Worm (Caenorhabditis elegans) whole organism, mixed stage, embryonic: ENCODE data around the gene T26E4.4.

ENCODE experiments used
- bed-3 ChIP-seq: fragments of 200-800 bp; sonication (Bioruptor generic); optimal IDR thresholded peaks from 3 replicates; lab custom pipeline; 2018; ENCODE audit warnings: mild to moderate bottlenecking, missing genetic modification characterization, moderate library complexity, missing compliant biosample characterization
- blmp-1 ChIP-seq: fragments of 150-350 bp; optimal IDR thresholded peaks from 2 replicates; lab custom pipeline; 2014; ENCODE audit warnings: missing biosample characterization, missing genetic modification characterization
- ceh-39 ChIP-seq: fragments of 150-350 bp; optimal IDR thresholded peaks from 2 replicates; lab custom pipeline; 2014; ENCODE audit warnings: missing biosample characterization, missing genetic modification characterization
- ceh-43 ChIP-seq: fragments of 200-800 bp; sonication (Bioruptor generic); optimal IDR thresholded peaks from 2 replicates; lab custom pipeline; 2018; ENCODE audit warnings: mild to moderate bottlenecking, missing genetic modification characterization, moderate library complexity, missing compliant biosample characterization
- ceh-83 ChIP-seq: fragments of 200-800 bp; sonication (Bioruptor generic); optimal IDR thresholded peaks from 2 replicates; lab custom pipeline; 2018; ENCODE audit warnings: mild to moderate bottlenecking, missing genetic modification characterization, missing compliant biosample characterization
- ces-1 ChIP-seq: fragments of 150-350 bp; optimal IDR thresholded peaks from 2 replicates; lab custom pipeline; 2014; ENCODE audit warnings: missing biosample characterization, missing genetic modification reagents, missing genetic modification characterization
- elt-3 ChIP-seq: fragments of 150-350 bp; optimal IDR thresholded peaks from 2 replicates; lab custom pipeline; 2014; ENCODE audit warnings: missing biosample characterization, missing genetic modification characterization
- flh-1 ChIP-seq: fragments of 200-800 bp; sonication (Bioruptor generic); optimal IDR thresholded peaks from 2 replicates; lab custom pipeline; 2018; ENCODE audit warnings: mild to moderate bottlenecking, missing genetic modification characterization, moderate library complexity, missing compliant biosample characterization
- hlh-1 ChIP-seq: fragments of 150-350 bp; optimal IDR thresholded peaks from 2 replicates; lab custom pipeline; 2014; ENCODE audit warnings: missing biosample characterization, missing genetic modification reagents, missing genetic modification characterization
- lin-32 ChIP-seq: fragments of 200-800 bp; sonication (Bioruptor generic); optimal IDR thresholded peaks from 2 replicates; lab custom pipeline; 2018; ENCODE audit warnings: mild to moderate bottlenecking, missing genetic modification characterization, missing compliant biosample characterization
- mab-5 ChIP-seq: fragments of 150-350 bp; optimal IDR thresholded peaks from 2 replicates; lab custom pipeline; 2014; ENCODE audit warnings: missing biosample characterization, missing genetic modification characterization
- mep-1 ChIP-seq: fragments of 150-350 bp; optimal IDR thresholded peaks from 2 replicates; lab custom pipeline; 2017; ENCODE audit warnings: missing biosample characterization, missing genetic modification reagents, missing genetic modification characterization, inconsistent platforms
- mls-2 ChIP-seq: sonication (generic microtip); optimal IDR thresholded peaks from 2 replicates; lab custom pipeline; 2016; ENCODE audit warnings: mild to moderate bottlenecking, missing genetic modification characterization, moderate library complexity, missing compliant biosample characterization
- nhr-12 ChIP-seq: fragments of 150-350 bp; optimal IDR thresholded peaks from 2 replicates; lab custom pipeline; 2014; ENCODE audit warnings: missing biosample characterization, missing genetic modification characterization
- pha-4 ChIP-seq: fragments of 150-350 bp; optimal IDR thresholded peaks from 2 replicates; lab custom pipeline; 2018; ENCODE audit warnings: missing biosample characterization, missing genetic modification reagents, missing genetic modification characterization
- sem-2 ChIP-seq: fragments of 200-800 bp; sonication (Bioruptor generic); optimal IDR thresholded peaks from 2 replicates; lab custom pipeline; 2018; ENCODE audit warnings: mild to moderate bottlenecking, missing genetic modification characterization, missing compliant biosample characterization
- snpc-4 ChIP-seq: fragments of 150-350 bp; optimal IDR thresholded peaks from 2 replicates; lab custom pipeline; 2014; ENCODE audit warnings: missing biosample characterization, missing genetic modification characterization
- tbx-8 ChIP-seq: fragments of 200-800 bp; sonication (Bioruptor generic); optimal IDR thresholded peaks from 2 replicates; lab custom pipeline; 2018; ENCODE audit warnings: mild to moderate bottlenecking, missing genetic modification characterization, moderate library complexity, missing compliant biosample characterization
- unc-39 ChIP-seq: fragments of 150-350 bp; optimal IDR thresholded peaks from 2 replicates; lab custom pipeline; 2014; ENCODE audit warnings: missing biosample characterization, missing genetic modification characterization
- ztf-11 ChIP-seq: fragments of 150-350 bp; optimal IDR thresholded peaks from 2 replicates; lab custom pipeline; 2014; ENCODE audit warnings: missing biosample characterization, missing genetic modification characterization

The T26E4.4 gene

DNA sequence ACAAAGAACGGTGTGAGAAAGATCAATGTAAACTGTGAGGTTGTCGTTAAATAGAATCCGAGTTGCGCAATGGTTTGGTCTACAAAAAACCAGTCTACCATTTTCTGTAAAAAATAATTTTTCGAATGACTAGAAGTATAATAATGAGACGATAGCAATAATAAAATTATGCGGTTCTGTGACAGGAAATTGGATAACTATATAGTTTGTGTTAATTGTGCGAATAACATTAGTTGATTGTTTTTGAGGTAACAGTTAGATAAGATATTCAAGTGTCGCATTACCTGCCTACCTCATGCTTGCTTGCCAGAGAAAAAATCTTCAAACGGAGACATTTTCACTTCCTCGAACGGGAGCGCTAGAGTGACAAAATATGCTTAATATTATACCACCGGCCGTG, 50.5 kb downstream of the T26E4.4 start, which contains the start of gene str-18:
Gene str-18 (minus strand): TSS at position 101 of the 400 bp plus-strand sequence.
- TF ChIP-seq flh-1 (no peak), mab-5 (tag; lab: Kevin White, UChicago) (no peak), mls-2 (tag; lab: Kevin White, UChicago) (no peak), ceh-39 (tag; lab: Kevin White, UChicago) (no peak), ztf-11 (tag; lab: Kevin White, UChicago) (no peak), ceh-83 (GFP tag; lab: Kevin White, UChicago) (no peak), sem-2 (GFP tag; lab: Kevin White, UChicago) (no peak), hlh-1 (tag; lab: Kevin White, UChicago) (no peak), unc-39 (tag; lab: Kevin White, UChicago) (no peak), lin-32 (GFP tag; lab: Kevin White, UChicago) (no peak), elt-3 (tag; lab: Kevin White, UChicago) (no peak), tbx-8 (GFP tag; lab: Kevin White, UChicago) (no peak), snpc-4 (no peak), bed-3 (no peak), pha-4 (no peak), ces-1 (no peak), mep-1 (tag; lab: Kevin White, UChicago) (no peak), blmp-1 (no peak), ceh-43 (GFP tag; lab: Kevin White, UChicago) (no peak), nhr-12 (tag; lab: Kevin White, UChicago) (no peak)
